Worm (Caenorhabditis elegans) whole organism, L4 larva: Measurements from ENCODE around the gene T09A5.5.

Source experiments
- ama-1 ChIP-seq: fragments of 150-350 bp; optimal IDR thresholded peaks from 2 replicates; lab custom pipeline; 2014; ENCODE audit warnings: inconsistent platforms, mixed read lengths
- cey-2 ChIP-seq: sonication (generic microtip); optimal IDR thresholded peaks from 3 replicates; lab custom pipeline; 2017; ENCODE audit warnings: missing genetic modification characterization, mild to moderate bottlenecking, missing compliant biosample characterization, antibody characterized with exemption, borderline replicate concordance; ENCODE audit not compliant: insufficient read depth
- dmd-6 ChIP-seq: fragments of 200-800 bp; sonication (Bioruptor generic); IDR thresholded peaks from 2 replicates; pipeline ENCODE4 v1.3.6; 2022; ENCODE audit warnings: missing genetic modification reagents, missing genetic modification characterization, missing compliant biosample characterization
- duxl-1 ChIP-seq: sonication (generic microtip); optimal IDR thresholded peaks from 2 replicates; lab custom pipeline; 2016; ENCODE audit warnings: mild to moderate bottlenecking, missing genetic modification characterization, moderate library complexity, missing compliant biosample characterization; ENCODE audit not compliant: poor library complexity
- dve-1 ChIP-seq: sonication (generic microtip); optimal IDR thresholded peaks from 2 replicates; lab custom pipeline; 2017; ENCODE audit warnings: antibody characterized with exemption, mild to moderate bottlenecking, missing genetic modification characterization, missing compliant biosample characterization; ENCODE audit not compliant: insufficient read depth
- fkh-10 ChIP-seq: fragments of 150-350 bp; optimal IDR thresholded peaks from 2 replicates; lab custom pipeline; 2014; ENCODE audit warnings: missing biosample characterization, missing genetic modification reagents, missing genetic modification characterization
- hif-1 ChIP-seq, 2 experiments: sonication (generic microtip); optimal IDR thresholded peaks; 2 replicates each; lab custom pipeline; 2016 to 2017; ENCODE audit warnings: missing compliant biosample characterization in 2 of 2, missing genetic modification characterization in 2 of 2, missing genetic modification reagents in 2 of 2, missing genotype in 2 of 2, mild to moderate bottlenecking in 1 of 2
- lin-13 ChIP-seq: fragments of 150-350 bp; optimal IDR thresholded peaks from 2 replicates; lab custom pipeline; 2014; ENCODE audit warnings: missing biosample characterization, missing genetic modification reagents, missing genetic modification characterization
- nhr-11 ChIP-seq: fragments of 150-350 bp; optimal IDR thresholded peaks from 2 replicates; lab custom pipeline; 2014; ENCODE audit warnings: missing biosample characterization, missing genetic modification characterization

- TF ChIP-seq dmd-6, result peak; percentile 86
- TF ChIP-seq lin-13, result no peak
- TF ChIP-seq cey-2 (tag; lab: Kevin White, UChicago), result peak; percentile 10
- TF ChIP-seq dve-1 (tag; lab: Kevin White, UChicago), result peak; percentile 70
- TF ChIP-seq hif-1 (tag; optimal IDR thresholded peaks at IDR 0.05; lab: Kevin White, UChicago), result no peak
- TF ChIP-seq ama-1, result no peak
- no peak for TF ChIP-seq duxl-1 (tag; lab: Kevin White, UChicago)
- no peak for TF ChIP-seq fkh-10
- TF ChIP-seq nhr-11, result no peak
Observed at ce11 chrII:7808950-7809349, 44.6 kb downstream of the T09A5.5 start.
